Worm (Caenorhabditis elegans) whole organism, L1 larva: ENCODE measurements around the gene srv-9.

Source experiments
- fkh-8 ChIP-seq: sonication (generic microtip); optimal IDR thresholded peaks from 2 replicates; lab custom pipeline; 2016; ENCODE audit warnings: mild to moderate bottlenecking, missing genetic modification characterization, missing compliant biosample characterization
- fos-1 ChIP-seq: fragments of 150-350 bp; optimal IDR thresholded peaks from 2 replicates; lab custom pipeline; 2014; ENCODE audit warnings: missing biosample characterization, missing genetic modification characterization
- jun-1 ChIP-seq: fragments of 150-350 bp; optimal IDR thresholded peaks from 2 replicates; lab custom pipeline; 2014; ENCODE audit warnings: missing biosample characterization, missing genetic modification reagents, missing genetic modification characterization
- lin-14 ChIP-seq: fragments of 200-800 bp; sonication (Bioruptor generic); optimal IDR thresholded peaks from 2 replicates; lab custom pipeline; 2018; ENCODE audit warnings: mild to moderate bottlenecking, missing genetic modification characterization, moderate library complexity, missing compliant biosample characterization
- lin-15B ChIP-seq: fragments of 150-350 bp; sonication (generic microtip); optimal IDR thresholded peaks from 3 replicates; lab custom pipeline; 2014; ENCODE audit warnings: missing biosample characterization, missing genetic modification characterization
- mep-1 ChIP-seq: fragments of 150-350 bp; optimal IDR thresholded peaks from 2 replicates; lab custom pipeline; 2014; ENCODE audit warnings: missing biosample characterization, missing genetic modification characterization
- nhr-77 ChIP-seq: fragments of 150-350 bp; optimal IDR thresholded peaks from 2 replicates; lab custom pipeline; 2014; ENCODE audit warnings: missing biosample characterization, missing genetic modification characterization
- sptf-1 ChIP-seq: fragments of 150-350 bp; optimal IDR thresholded peaks from 2 replicates; lab custom pipeline; 2014; ENCODE audit warnings: missing biosample characterization, missing genetic modification characterization
- tbx-2 ChIP-seq: sonication (generic microtip); optimal IDR thresholded peaks from 2 replicates; lab custom pipeline; 2016; ENCODE audit warnings: missing genetic modification characterization, missing compliant biosample characterization
- tlp-1 ChIP-seq: fragments of 150-350 bp; optimal IDR thresholded peaks from 2 replicates; lab custom pipeline; 2014; ENCODE audit warnings: missing biosample characterization, missing genetic modification characterization

DNA sequence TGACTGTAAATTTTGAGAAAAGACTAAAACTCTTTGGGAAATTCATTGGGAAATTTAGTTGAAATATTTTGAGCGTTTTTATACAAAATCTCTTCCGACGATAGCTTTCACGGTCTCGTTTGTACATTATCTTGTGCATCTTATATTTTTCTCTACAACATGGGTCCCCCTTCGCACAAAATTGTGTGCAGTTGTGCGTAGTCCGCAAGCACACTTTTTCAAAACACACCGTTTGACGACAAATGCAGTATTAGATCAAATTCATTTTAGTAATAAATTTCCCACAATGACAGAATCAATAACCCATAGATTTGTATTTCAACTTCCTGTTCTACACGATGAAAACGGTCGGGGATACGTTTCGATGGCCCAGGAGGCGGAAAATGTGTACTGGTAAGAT lies 34.9 kb upstream of the srv-9 start, which contains the start of gene F25H9.2:
- no peak for TF ChIP-seq tlp-1 (tag; lab: Kevin White, UChicago)
- no peak for TF ChIP-seq jun-1 (tag; lab: Kevin White, UChicago)
- TF ChIP-seq sptf-1 (tag; lab: Kevin White, UChicago) = no peak
- no peak for TF ChIP-seq fos-1 (tag; lab: Kevin White, UChicago)
- no peak for TF ChIP-seq nhr-77 (tag; lab: Kevin White, UChicago)
- no peak for TF ChIP-seq lin-15B (tag; lab: Kevin White, UChicago)
- no peak for TF ChIP-seq fkh-8 (tag; lab: Kevin White, UChicago)
- TF ChIP-seq lin-14 = no peak
- no peak for TF ChIP-seq tbx-2 (tag; lab: Kevin White, UChicago)
- TF ChIP-seq mep-1 (tag; lab: Kevin White, UChicago) = no peak
